Fruit fly (Drosophila melanogaster) whole organism, embryonic: ENCODE measurements around the gene RpL36.

ENCODE experiments used
- Ada2b ChIP-seq: fragments of 200-800 bp; sonication (Bioruptor generic); IDR thresholded peaks from 2 replicates; pipeline ENCODE4 v1.3.6; 2022; ENCODE audit warnings: missing biosample characterization, missing genetic modification characterization
- Adf1 ChIP-seq: fragments of 200-800 bp; sonication (Bioruptor generic); IDR thresholded peaks from 2 replicates; pipeline ENCODE4 v1.3.6; 2022; ENCODE audit warnings: missing biosample characterization, missing genetic modification characterization
- CG10543 ChIP-seq: fragments of 200-800 bp; sonication (Bioruptor generic); optimal IDR thresholded peaks from 3 replicates; lab custom pipeline; 2017; ENCODE audit warnings: missing biosample characterization, mild to moderate bottlenecking, missing genetic modification characterization, moderate library complexity
- CG10959 ChIP-seq: fragments of 200-800 bp; sonication (Bioruptor generic); IDR thresholded peaks from 2 replicates; pipeline ENCODE4 v1.3.6; 2022; ENCODE audit warnings: missing biosample characterization, missing genetic modification characterization
- CG12219 ChIP-seq: fragments of 200-800 bp; sonication (Bioruptor generic); optimal IDR thresholded peaks from 3 replicates; lab custom pipeline; 2018; ENCODE audit warnings: missing biosample characterization, mild to moderate bottlenecking, missing genetic modification characterization
- CG14441 ChIP-seq: fragments of 200-800 bp; sonication (Bioruptor generic); IDR thresholded peaks from 2 replicates; pipeline ENCODE4 v1.3.6; 2022; ENCODE audit warnings: missing biosample characterization, missing genetic modification characterization
- CG14710 ChIP-seq: fragments of 200-800 bp; sonication (Bioruptor generic); optimal IDR thresholded peaks from 3 replicates; lab custom pipeline; 2019; ENCODE audit warnings: missing biosample characterization, mild to moderate bottlenecking, missing genetic modification characterization, moderate library complexity
- CG1529 ChIP-seq: fragments of 200-800 bp; sonication (Bioruptor generic); optimal IDR thresholded peaks from 3 replicates; lab custom pipeline; 2018; ENCODE audit warnings: missing biosample characterization, missing genetic modification characterization
- CG1602 ChIP-seq: fragments of 200-800 bp; sonication (Bioruptor generic); optimal IDR thresholded peaks from 3 replicates; lab custom pipeline; 2016; ENCODE audit warnings: missing biosample characterization, missing genetic modification characterization
- CG1603 ChIP-seq: fragments of 200-800 bp; sonication (Bioruptor generic); optimal IDR thresholded peaks from 2 replicates; lab custom pipeline; 2019; ENCODE audit warnings: missing biosample characterization, mild to moderate bottlenecking, missing genetic modification characterization, moderate library complexity
- CG17328 ChIP-seq: fragments of 200-800 bp; sonication (Bioruptor generic); IDR thresholded peaks from 2 replicates; pipeline ENCODE4 v1.3.6; 2022; ENCODE audit warnings: missing biosample characterization, missing genetic modification characterization
- CG17385 ChIP-seq: fragments of 200-800 bp; sonication (Bioruptor generic); optimal IDR thresholded peaks from 3 replicates; lab custom pipeline; 2018; ENCODE audit warnings: missing biosample characterization, mild to moderate bottlenecking, missing genetic modification characterization
- CG17568 ChIP-seq: fragments of 200-800 bp; sonication (Bioruptor generic); optimal IDR thresholded peaks from 2 replicates; lab custom pipeline; 2018; ENCODE audit warnings: missing biosample characterization, mild to moderate bottlenecking, missing genetic modification characterization, moderate library complexity
- CG17802 ChIP-seq: fragments of 200-800 bp; sonication (Bioruptor generic); optimal IDR thresholded peaks from 2 replicates; lab custom pipeline; 2018; ENCODE audit warnings: missing biosample characterization, mild to moderate bottlenecking, missing genetic modification characterization, moderate library complexity
- CG18262 ChIP-seq: fragments of 200-800 bp; optimal IDR thresholded peaks from 3 replicates; lab custom pipeline; 2019; ENCODE audit warnings: missing biosample characterization, mild to moderate bottlenecking, missing genetic modification characterization, moderate library complexity
- CG2116 ChIP-seq: fragments of 200-800 bp; sonication (Bioruptor generic); optimal IDR thresholded peaks from 3 replicates; lab custom pipeline; 2018; ENCODE audit warnings: missing biosample characterization, mild to moderate bottlenecking, missing genetic modification characterization
- CG31441 ChIP-seq: fragments of 200-800 bp; sonication (Bioruptor generic); IDR thresholded peaks from 2 replicates; pipeline ENCODE4 v1.3.6; 2022; ENCODE audit warnings: missing biosample characterization, missing genetic modification characterization
- CG34224 ChIP-seq: fragments of 200-800 bp; sonication (Bioruptor generic); IDR thresholded peaks from 3 replicates; pipeline ENCODE4 v1.3.6; 2022; ENCODE audit warnings: missing biosample characterization, missing genetic modification characterization; ENCODE audit not compliant: partially characterized antibody
- CG42726 ChIP-seq: fragments of 200-800 bp; sonication (Bioruptor generic); IDR thresholded peaks from 2 replicates; pipeline ENCODE4 v1.3.6; 2022; ENCODE audit warnings: missing biosample characterization, missing genetic modification characterization; ENCODE audit not compliant: partially characterized antibody
- CG4404 ChIP-seq: fragments of 200-800 bp; sonication (Bioruptor generic); IDR thresholded peaks from 2 replicates; pipeline ENCODE4 v1.3.6; 2022; ENCODE audit warnings: missing biosample characterization, missing genetic modification characterization
- CG4707 ChIP-seq: fragments of 200-800 bp; sonication (Bioruptor generic); optimal IDR thresholded peaks from 2 replicates; lab custom pipeline; 2018; ENCODE audit warnings: missing biosample characterization, mild to moderate bottlenecking, missing genetic modification characterization, moderate library complexity
- CG7357 ChIP-seq: fragments of 200-800 bp; sonication (Bioruptor generic); IDR thresholded peaks from 3 replicates; pipeline ENCODE4 v1.3.6; 2022; ENCODE audit warnings: missing biosample characterization, missing genetic modification characterization
- CG8388 ChIP-seq: fragments of 200-800 bp; sonication (Bioruptor generic); optimal IDR thresholded peaks from 2 replicates; lab custom pipeline; 2019; ENCODE audit warnings: missing biosample characterization, mild to moderate bottlenecking, missing genetic modification characterization, moderate library complexity
- CHES-1-like ChIP-seq: fragments of 200-800 bp; sonication (Bioruptor generic); optimal IDR thresholded peaks from 2 replicates; lab custom pipeline; 2016; ENCODE audit warnings: missing biosample characterization, missing genetic modification characterization
- CrebB ChIP-seq: fragments of 200-800 bp; sonication (Bioruptor generic); optimal IDR thresholded peaks from 3 replicates; lab custom pipeline; 2018; ENCODE audit warnings: missing biosample characterization, mild to moderate bottlenecking, missing genetic modification characterization
- Dip3 ChIP-seq: fragments of 200-800 bp; sonication (Bioruptor generic); optimal IDR thresholded peaks from 3 replicates; lab custom pipeline; 2016; ENCODE audit warnings: missing biosample characterization, missing genetic modification characterization
- Fer2 ChIP-seq: fragments of 200-800 bp; sonication (Bioruptor generic); optimal IDR thresholded peaks from 2 replicates; lab custom pipeline; 2018; ENCODE audit warnings: missing biosample characterization, mild to moderate bottlenecking, missing genetic modification characterization, moderate library complexity
- Hey ChIP-seq: fragments of 200-800 bp; sonication (Bioruptor generic); optimal IDR thresholded peaks from 3 replicates; lab custom pipeline; 2018; ENCODE audit warnings: missing biosample characterization, mild to moderate bottlenecking, missing genetic modification characterization
- Hr78 ChIP-seq, 2 experiments: fragments of 200-800 bp in 1 of 2; fragments of >200 bp in 1 of 2; sonication (Bioruptor generic) in 1 of 2; optimal IDR thresholded peaks; 2 replicates each; lab custom pipeline; 2017 to 2019; ENCODE audit warnings: missing biosample characterization in 2 of 2, missing genetic modification characterization in 2 of 2, mild to moderate bottlenecking in 1 of 2, moderate library complexity in 1 of 2
- Mrtf ChIP-seq: fragments of 200-800 bp; sonication (Bioruptor generic); IDR thresholded peaks from 3 replicates; pipeline ENCODE4 v1.3.6; 2022; ENCODE audit warnings: missing biosample characterization, missing genetic modification characterization
- NC2α ChIP-seq: fragments of 200-800 bp; sonication (Bioruptor generic); optimal IDR thresholded peaks from 2 replicates; lab custom pipeline; 2016; ENCODE audit warnings: missing biosample characterization, missing genetic modification characterization
- NK7.1 ChIP-seq: fragments of 200-800 bp; sonication (Bioruptor generic); optimal IDR thresholded peaks from 3 replicates; lab custom pipeline; 2016; ENCODE audit warnings: missing biosample characterization, missing genetic modification characterization
- Neu2 ChIP-seq: fragments of 200-800 bp; sonication (Bioruptor generic); optimal IDR thresholded peaks from 3 replicates; lab custom pipeline; 2016; ENCODE audit warnings: missing biosample characterization, missing genetic modification characterization, borderline replicate concordance
- PHDP ChIP-seq: fragments of 200-800 bp; sonication (Bioruptor generic); optimal IDR thresholded peaks from 3 replicates; lab custom pipeline; 2018; ENCODE audit warnings: missing biosample characterization, mild to moderate bottlenecking, missing genetic modification characterization, moderate library complexity
- Tbp ChIP-seq: fragments of >200 bp; optimal IDR thresholded peaks from 2 replicates; lab custom pipeline; 2018; ENCODE audit warnings: missing biosample characterization, missing genetic modification characterization
- Xbp1 ChIP-seq: fragments of 200-800 bp; sonication (Bioruptor generic); optimal IDR thresholded peaks from 3 replicates; lab custom pipeline; 2016; ENCODE audit warnings: missing biosample characterization, mild to moderate bottlenecking, missing genetic modification characterization
- ab ChIP-seq: fragments of 200-800 bp; sonication (Bioruptor generic); optimal IDR thresholded peaks from 2 replicates; lab custom pipeline; 2016; ENCODE audit warnings: missing biosample characterization, missing genetic modification characterization
- ac ChIP-seq: fragments of 200-800 bp; sonication (Bioruptor generic); optimal IDR thresholded peaks from 3 replicates; lab custom pipeline; 2017; ENCODE audit warnings: missing biosample characterization, mild to moderate bottlenecking, missing genetic modification characterization
- en ChIP-seq: fragments of 200-800 bp; sonication (Bioruptor generic); optimal IDR thresholded peaks from 2 replicates; lab custom pipeline; 2016; ENCODE audit warnings: missing biosample characterization, missing genetic modification characterization
- gce ChIP-seq: fragments of 200-800 bp; sonication (Bioruptor generic); IDR thresholded peaks from 3 replicates; pipeline ENCODE4 v1.3.6; 2022; ENCODE audit warnings: missing biosample characterization, missing genetic modification characterization
- gsb-n ChIP-seq: fragments of 200-800 bp; sonication (Bioruptor generic); optimal IDR thresholded peaks from 3 replicates; lab custom pipeline; 2018; ENCODE audit warnings: missing biosample characterization, mild to moderate bottlenecking, missing genetic modification characterization
- gt ChIP-seq: fragments of 200-800 bp; sonication (Bioruptor generic); IDR thresholded peaks from 2 replicates; pipeline ENCODE4 v1.3.6; 2022; ENCODE audit warnings: missing biosample characterization, missing genetic modification characterization
- her ChIP-seq: fragments of 200-800 bp; sonication (Bioruptor generic); optimal IDR thresholded peaks from 2 replicates; lab custom pipeline; 2016; ENCODE audit warnings: missing biosample characterization, missing genetic modification characterization
- ind ChIP-seq: fragments of 200-800 bp; sonication (Bioruptor generic); optimal IDR thresholded peaks from 3 replicates; lab custom pipeline; 2016; ENCODE audit warnings: missing biosample characterization, missing genetic modification characterization
- kni ChIP-seq: fragments of 200-800 bp; sonication (Bioruptor generic); optimal IDR thresholded peaks from 3 replicates; lab custom pipeline; 2017; ENCODE audit warnings: mild to moderate bottlenecking, missing biosample characterization, missing genetic modification reagents, missing genetic modification characterization
- lab ChIP-seq: fragments of 200-800 bp; sonication (Bioruptor generic); optimal IDR thresholded peaks from 3 replicates; lab custom pipeline; 2017; ENCODE audit warnings: missing biosample characterization, missing genetic modification characterization, mild to moderate bottlenecking, moderate library complexity, missing genetic modification reagents
- lbe ChIP-seq: fragments of 200-800 bp; sonication (Bioruptor generic); optimal IDR thresholded peaks from 2 replicates; lab custom pipeline; 2016; ENCODE audit warnings: missing biosample characterization, mild to moderate bottlenecking, missing genetic modification characterization
- org-1 ChIP-seq: fragments of 200-800 bp; sonication (Bioruptor generic); optimal IDR thresholded peaks from 2 replicates; lab custom pipeline; 2017; ENCODE audit warnings: missing biosample characterization, missing genetic modification characterization
- prd ChIP-seq, 3 experiments: fragments of >200 bp in 2 of 3; fragments of 200-800 bp in 1 of 3; sonication (Bioruptor generic) in 1 of 3; optimal IDR thresholded peaks in 2 of 3; IDR thresholded peaks in 1 of 3; 2 replicates in 2 of 3; 3 replicates in 1 of 3; pipeline versions ENCODE4 v1.3.6 to Lab custom; 2017 to 2022; ENCODE audit warnings: missing biosample characterization in 1 of 3, missing genetic modification characterization in 1 of 3
- yki ChIP-seq: fragments of >200 bp; optimal IDR thresholded peaks from 3 replicates; lab custom pipeline; 2018

RpL36 gene

dm6 chrX:654949-655348 is 25.7 kb upstream of the RpL36 start (continued):
- TF ChIP-seq CG1603 (peak; percentile 97), Ada2b (GFP tag; lab: Robert Waterston, UW) (peak; percentile 96), NC2α (GFP tag; lab: Kevin White, UChicago) (peak; percentile 80), prd (optimal IDR thresholded peaks at IDR 0.05; lab: Kevin White, UChicago) (no peak), prd (GFP tag; IDR thresholded peaks at IDR 0.05; lab: Robert Waterston, UW) (peak; percentile 97), CG14710 (tag; lab: Kevin White, UChicago) (peak; percentile 93), CHES-1-like (peak; percentile 91), Tbp (GFP tag; lab: Kevin White, UChicago) (no peak), CG42726 (GFP tag; lab: Robert Waterston, UW) (no peak), Xbp1 (GFP tag; lab: Kevin White, UChicago) (peak; percentile 94), Mrtf (peak; percentile 96), Hr78 (GFP tag; optimal IDR thresholded peaks at IDR 0.05; lab: Kevin White, UChicago) (peak in 1 of 2 experiments; percentile 76), yki (no peak), CG17568 (GFP tag; lab: Kevin White, UChicago) (no peak), CG4707 (GFP tag; lab: Kevin White, UChicago) (peak; percentile 91), lab (peak; percentile 97), CG10959 (GFP tag; lab: Robert Waterston, UW) (peak; percentile 93), CG17385 (GFP tag; lab: Kevin White, UChicago) (peak; percentile 94), CG1529 (GFP tag; lab: Kevin White, UChicago) (peak; percentile 94), CG10543 (GFP tag; lab: Kevin White, UChicago) (peak; percentile 95), ind (peak; percentile 96), gsb-n (tag; lab: Kevin White, UChicago) (peak; percentile 90), kni (GFP tag; lab: Kevin White, UChicago) (peak; percentile 92), CG31441 (GFP tag; lab: Robert Waterston, UW) (peak; percentile 93), CG34224 (no peak), Adf1 (GFP tag; lab: Robert Waterston, UW) (peak; percentile 69), en (GFP tag; lab: Kevin White, UChicago) (peak; percentile 91), gce (GFP tag; lab: Robert Waterston, UW) (peak; percentile 97), Hey (tag; lab: Kevin White, UChicago) (peak; percentile 91), CG12219 (GFP tag; lab: Kevin White, UChicago) (peak; percentile 94), CG17802 (tag; lab: Kevin White, UChicago) (peak; percentile 80), ac (GFP tag; lab: Kevin White, UChicago) (peak; percentile 77), CG17328 (GFP tag; lab: Robert Waterston, UW) (peak; percentile 97), org-1 (GFP tag; lab: Kevin White, UChicago) (peak; percentile 94), CG7357 (peak; percentile 87), CG18262 (tag; lab: Kevin White, UChicago) (peak; percentile 90), lbe (peak; percentile 95), NK7.1 (GFP tag; lab: Kevin White, UChicago) (peak; percentile 80), CG1602 (GFP tag; lab: Kevin White, UChicago) (peak; percentile 87), gt (GFP tag; lab: Robert Waterston, UW) (peak; percentile 86), CG4404 (GFP tag; lab: Robert Waterston, UW) (peak; percentile 89), Dip3 (GFP tag; lab: Kevin White, UChicago) (peak; percentile 92), her (peak; percentile 95), ab (GFP tag; lab: Kevin White, UChicago) (peak; percentile 93), Fer2 (tag; lab: Kevin White, UChicago) (peak; percentile 92), PHDP (tag; lab: Kevin White, UChicago) (peak; percentile 96), CG8388 (GFP tag; lab: Kevin White, UChicago) (peak; percentile 92), CG2116 (peak; percentile 79), CrebB (tag; lab: Kevin White, UChicago) (peak; percentile 94), Neu2 (peak; percentile 76), CG14441 (GFP tag; lab: Robert Waterston, UW) (peak; percentile 97)
